Worm (Caenorhabditis elegans) whole organism, young adult: Measurements from ENCODE around the gene Y113G7B.15.

Source experiments
- B0336.3 ChIP-seq: fragments of 200-800 bp; sonication (Bioruptor generic); IDR thresholded peaks from 2 replicates; pipeline ENCODE4 v1.3.6; 2022; ENCODE audit warnings: missing genetic modification characterization, missing compliant biosample characterization
- F23B12.7 ChIP-seq: sonication (generic microtip); optimal IDR thresholded peaks from 2 replicates; lab custom pipeline; 2017; ENCODE audit warnings: missing genetic modification characterization, mild to moderate bottlenecking, missing compliant biosample characterization, antibody characterized with exemption, moderate library complexity; ENCODE audit not compliant: insufficient read depth
- F49E8.2 ChIP-seq: sonication (generic microtip); optimal IDR thresholded peaks from 3 replicates; lab custom pipeline; 2017; ENCODE audit warnings: missing genetic modification characterization, mild to moderate bottlenecking, missing compliant biosample characterization, antibody characterized with exemption, moderate library complexity; ENCODE audit not compliant: insufficient read depth
- K11D2.4 ChIP-seq: fragments of 200-800 bp; sonication (Bioruptor generic); IDR thresholded peaks from 2 replicates; pipeline ENCODE4 v1.3.6; 2022; ENCODE audit warnings: missing genetic modification reagents, missing genetic modification characterization, missing compliant biosample characterization
- K12H6.12 ChIP-seq: fragments of 200-800 bp; sonication (Bioruptor generic); optimal IDR thresholded peaks from 2 replicates; lab custom pipeline; 2018; ENCODE audit warnings: mild to moderate bottlenecking, missing genetic modification characterization, missing compliant biosample characterization
- Y95B8A.8 ChIP-seq: fragments of 200-800 bp; sonication (Bioruptor generic); IDR thresholded peaks from 2 replicates; pipeline ENCODE4 v1.3.6; 2022; ENCODE audit warnings: missing genetic modification reagents, missing genetic modification characterization, missing compliant biosample characterization
- akir-1 ChIP-seq: fragments of 200-800 bp; sonication (Bioruptor generic); optimal IDR thresholded peaks from 2 replicates; lab custom pipeline; 2018; ENCODE audit warnings: mild to moderate bottlenecking, missing genetic modification characterization, moderate library complexity, missing compliant biosample characterization
- attf-5 ChIP-seq: fragments of 200-800 bp; sonication (Bioruptor generic); optimal IDR thresholded peaks from 2 replicates; lab custom pipeline; 2018; ENCODE audit warnings: mild to moderate bottlenecking, missing genetic modification characterization, missing compliant biosample characterization
- cebp-1 ChIP-seq, 2 experiments: fragments of 200-800 bp in 1 of 2; sonication (Bioruptor generic) in 1 of 2; sonication (generic microtip) in 1 of 2; IDR thresholded peaks in 1 of 2; optimal IDR thresholded peaks in 1 of 2; 2 replicates each; pipeline versions ENCODE4 v1.3.6 to Lab custom; 2017 to 2022; ENCODE audit warnings: missing compliant biosample characterization in 2 of 2, missing genetic modification characterization in 2 of 2, mild to moderate bottlenecking in 1 of 2, missing genetic modification reagents in 1 of 2, moderate library complexity in 1 of 2
- cebp-2 ChIP-seq: fragments of 200-800 bp; sonication (Bioruptor generic); IDR thresholded peaks from 2 replicates; pipeline ENCODE4 v1.3.6; 2022; ENCODE audit warnings: missing genetic modification characterization, missing compliant biosample characterization
- ceh-100 ChIP-seq: fragments of 200-800 bp; sonication (Bioruptor generic); IDR thresholded peaks from 2 replicates; pipeline ENCODE4 v1.3.6; 2022; ENCODE audit warnings: missing genetic modification reagents, missing genetic modification characterization, missing compliant biosample characterization
- ceh-27 ChIP-seq: fragments of 200-800 bp; sonication (Bioruptor generic); optimal IDR thresholded peaks from 2 replicates; lab custom pipeline; 2018; ENCODE audit warnings: mild to moderate bottlenecking, missing genetic modification characterization, moderate library complexity, missing compliant biosample characterization
- ceh-40 ChIP-seq: fragments of 200-800 bp; sonication (Bioruptor generic); IDR thresholded peaks from 2 replicates; pipeline ENCODE4 v1.3.6; 2022; ENCODE audit warnings: missing genetic modification characterization, missing compliant biosample characterization
- chd-7 ChIP-seq: sonication (generic microtip); optimal IDR thresholded peaks from 2 replicates; lab custom pipeline; 2016; ENCODE audit warnings: mild to moderate bottlenecking, missing genetic modification characterization, moderate library complexity, missing compliant biosample characterization
- dpff-1 ChIP-seq: sonication (generic microtip); optimal IDR thresholded peaks from 2 replicates; lab custom pipeline; 2017; ENCODE audit warnings: mild to moderate bottlenecking, missing genetic modification characterization, missing compliant biosample characterization
- gei-17 ChIP-seq: fragments of 200-800 bp; sonication (Bioruptor generic); optimal IDR thresholded peaks from 2 replicates; lab custom pipeline; 2018; ENCODE audit warnings: mild to moderate bottlenecking, missing genetic modification characterization, missing compliant biosample characterization
- hrde-1 ChIP-seq: sonication (generic microtip); optimal IDR thresholded peaks from 2 replicates; lab custom pipeline; 2016; ENCODE audit warnings: missing genetic modification characterization, mild to moderate bottlenecking, missing compliant biosample characterization, moderate library complexity, missing genotype, missing genetic modification reagents, borderline replicate concordance
- lag-1 ChIP-seq: fragments of 200-800 bp; sonication (Bioruptor generic); IDR thresholded peaks from 2 replicates; pipeline ENCODE4 v1.3.6; 2022; ENCODE audit warnings: missing genetic modification reagents, missing genetic modification characterization, missing compliant biosample characterization
- let-526 ChIP-seq: fragments of 200-800 bp; sonication (Bioruptor generic); IDR thresholded peaks from 2 replicates; pipeline ENCODE4 v1.3.6; 2022; ENCODE audit warnings: missing genetic modification reagents, missing genetic modification characterization, missing compliant biosample characterization
- let-607 ChIP-seq, 2 experiments: fragments of 200-800 bp in 1 of 2; sonication (Bioruptor generic) in 1 of 2; sonication (generic microtip) in 1 of 2; optimal IDR thresholded peaks; 2 replicates each; lab custom pipeline; 2016 to 2018; ENCODE audit warnings: mild to moderate bottlenecking in 2 of 2, missing compliant biosample characterization in 2 of 2, missing genetic modification characterization in 2 of 2, moderate library complexity in 2 of 2, missing genotype in 1 of 2
- lin-40 ChIP-seq: sonication (generic microtip); optimal IDR thresholded peaks from 2 replicates; lab custom pipeline; 2016; ENCODE audit warnings: missing genetic modification characterization, mild to moderate bottlenecking, missing compliant biosample characterization, missing genotype, missing genetic modification reagents
- lin-54 ChIP-seq: fragments of 200-800 bp; sonication (Bioruptor generic); optimal IDR thresholded peaks from 2 replicates; lab custom pipeline; 2018; ENCODE audit warnings: mild to moderate bottlenecking, missing genetic modification characterization, missing compliant biosample characterization
- lsl-1 ChIP-seq: fragments of 200-800 bp; sonication (Bioruptor generic); optimal IDR thresholded peaks from 2 replicates; lab custom pipeline; 2018; ENCODE audit warnings: mild to moderate bottlenecking, missing genetic modification characterization, moderate library complexity, missing compliant biosample characterization
- lsy-27 ChIP-seq: sonication (generic microtip); optimal IDR thresholded peaks from 2 replicates; lab custom pipeline; 2017; ENCODE audit warnings: missing genetic modification characterization, mild to moderate bottlenecking, missing compliant biosample characterization, antibody characterized with exemption, missing genotype, borderline replicate concordance; ENCODE audit not compliant: insufficient read depth
- madf-10 ChIP-seq: sonication (generic microtip); optimal IDR thresholded peaks from 2 replicates; lab custom pipeline; 2016; ENCODE audit warnings: mild to moderate bottlenecking, missing genetic modification characterization, missing compliant biosample characterization
- mel-28 ChIP-seq: sonication (generic microtip); optimal IDR thresholded peaks from 2 replicates; lab custom pipeline; 2016; ENCODE audit warnings: borderline replicate concordance, mild to moderate bottlenecking, missing genetic modification characterization, missing compliant biosample characterization
- nfya-1 ChIP-seq: sonication (generic microtip); optimal IDR thresholded peaks from 2 replicates; lab custom pipeline; 2017; ENCODE audit warnings: antibody characterized with exemption, missing compliant biosample characterization, missing genetic modification characterization, borderline replicate concordance; ENCODE audit not compliant: insufficient read depth
- nhr-120 ChIP-seq: fragments of 200-800 bp; sonication (Bioruptor generic); IDR thresholded peaks from 2 replicates; pipeline ENCODE4 v1.3.6; 2022; ENCODE audit warnings: missing genetic modification characterization, missing compliant biosample characterization
- nhr-179 ChIP-seq: sonication (generic microtip); optimal IDR thresholded peaks from 2 replicates; lab custom pipeline; 2016; ENCODE audit warnings: mild to moderate bottlenecking, missing genetic modification characterization, missing compliant biosample characterization
- nhr-80 ChIP-seq: sonication (generic microtip); optimal IDR thresholded peaks from 2 replicates; lab custom pipeline; 2016; ENCODE audit warnings: missing genetic modification characterization, missing compliant biosample characterization
- pha-4 ChIP-seq: fragments of 150-350 bp; sonication (generic microtip); optimal IDR thresholded peaks from 2 replicates; lab custom pipeline; 2014; ENCODE audit warnings: missing biosample characterization, missing genetic modification reagents, missing genetic modification characterization
- rcor-1 ChIP-seq: fragments of 200-800 bp; sonication (Bioruptor generic); IDR thresholded peaks from 2 replicates; pipeline ENCODE4 v1.3.6; 2022; ENCODE audit warnings: missing genetic modification reagents, missing genetic modification characterization, missing compliant biosample characterization
- rec-8 ChIP-seq, 2 experiments: sonication (generic microtip); optimal IDR thresholded peaks; 2 replicates each; lab custom pipeline; 2016; ENCODE audit warnings: mild to moderate bottlenecking in 2 of 2, missing genetic modification characterization in 2 of 2, missing genetic modification reagents in 2 of 2, missing genotype in 2 of 2, missing biosample characterization in 1 of 2, missing compliant biosample characterization in 1 of 2, moderate library complexity in 1 of 2
- snpc-1.1 ChIP-seq: sonication (generic microtip); optimal IDR thresholded peaks from 2 replicates; lab custom pipeline; 2017; ENCODE audit warnings: missing genetic modification characterization, mild to moderate bottlenecking, missing compliant biosample characterization, antibody characterized with exemption, moderate library complexity, missing genotype, missing genetic modification reagents; ENCODE audit not compliant: insufficient read depth
- snpc-4 ChIP-seq, 5 experiments: fragments of 150-350 bp in 1 of 5; sonication (generic microtip) in 4 of 5; optimal IDR thresholded peaks; 2 replicates each; lab custom pipeline; 2014 to 2018; ENCODE audit warnings: missing genetic modification characterization in 5 of 5, missing biosample characterization in 3 of 5, antibody characterized with exemption in 2 of 5, mild to moderate bottlenecking in 2 of 5, missing compliant biosample characterization in 2 of 5, missing genotype in 2 of 5, moderate library complexity in 2 of 5, missing genetic modification reagents in 1 of 5
- tbp1 ChIP-seq: fragments of 200-800 bp; sonication (Bioruptor generic); optimal IDR thresholded peaks from 2 replicates; lab custom pipeline; 2018; ENCODE audit warnings: mild to moderate bottlenecking, missing genetic modification characterization, missing compliant biosample characterization
- tlf-1 ChIP-seq: fragments of 200-800 bp; sonication (Bioruptor generic); optimal IDR thresholded peaks from 2 replicates; lab custom pipeline; 2018; ENCODE audit warnings: mild to moderate bottlenecking, missing genetic modification characterization, missing compliant biosample characterization
- unc-62 ChIP-seq: fragments of 150-350 bp; optimal IDR thresholded peaks from 2 replicates; lab custom pipeline; 2014; ENCODE audit warnings: missing biosample characterization, missing genetic modification reagents, missing genetic modification characterization
- xnd-1 ChIP-seq: sonication (generic microtip); optimal IDR thresholded peaks from 2 replicates; lab custom pipeline; 2016; ENCODE audit warnings: missing genotype, missing genetic modification reagents, missing genetic modification characterization, missing compliant biosample characterization
- zfh-2 ChIP-seq: fragments of 200-800 bp; sonication (Bioruptor generic); conservative IDR thresholded peaks from 2 replicates; pipeline ENCODE4 v1.3.6; 2022; ENCODE audit warnings: missing genetic modification reagents, missing genetic modification characterization, missing compliant biosample characterization
- ztf-22 ChIP-seq: fragments of 200-800 bp; sonication (Bioruptor generic); optimal IDR thresholded peaks from 2 replicates; lab custom pipeline; 2018; ENCODE audit warnings: mild to moderate bottlenecking, missing genetic modification characterization, moderate library complexity, missing compliant biosample characterization
- ztf-25 ChIP-seq: fragments of 200-800 bp; sonication (Bioruptor generic); IDR thresholded peaks from 2 replicates; pipeline ENCODE4 v1.3.6; 2022; ENCODE audit warnings: missing genetic modification reagents, missing genetic modification characterization, missing compliant biosample characterization
- ztf-3 ChIP-seq: fragments of 200-800 bp; sonication (Bioruptor generic); optimal IDR thresholded peaks from 2 replicates; lab custom pipeline; 2018; ENCODE audit warnings: mild to moderate bottlenecking, missing genetic modification characterization, missing compliant biosample characterization

Y113G7B.15 gene

DNA sequence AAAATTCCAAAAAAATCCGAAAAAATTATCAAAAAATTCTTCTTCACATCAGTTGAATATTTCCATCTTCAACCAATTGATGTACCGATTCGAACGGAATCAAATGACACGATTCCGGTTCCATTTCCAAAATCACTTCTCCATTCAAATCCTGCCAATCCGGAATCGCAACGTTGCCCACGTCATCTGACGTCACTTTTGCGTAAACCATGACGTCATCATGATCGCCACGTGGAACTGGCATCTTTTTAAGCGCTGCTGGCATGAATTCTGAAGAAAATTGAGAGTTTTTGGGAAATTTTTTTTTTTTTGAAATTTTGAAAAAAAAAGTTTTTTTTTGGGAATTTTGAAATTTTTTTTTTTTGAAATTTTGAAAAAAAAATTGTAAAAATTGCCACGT lies 1.6 kb upstream of the Y113G7B.15 start:
- TF ChIP-seq ztf-22 (GFP tag; lab: Kevin White, UChicago), result no peak
- no peak for TF ChIP-seq ceh-27 (GFP tag; lab: Kevin White, UChicago)
- TF ChIP-seq B0336.3 (GFP tag; lab: Robert Waterston, UW), result no peak
- TF ChIP-seq ceh-100, result no peak
- no peak for TF ChIP-seq unc-62 (GFP tag; lab: Kevin White, UChicago)
- no peak for TF ChIP-seq rec-8 (tag; optimal IDR thresholded peaks at IDR 0.05; lab: Kevin White, UChicago)
- TF ChIP-seq nhr-80 (tag; lab: Kevin White, UChicago), result no peak
- no peak for TF ChIP-seq mel-28

DNA sequence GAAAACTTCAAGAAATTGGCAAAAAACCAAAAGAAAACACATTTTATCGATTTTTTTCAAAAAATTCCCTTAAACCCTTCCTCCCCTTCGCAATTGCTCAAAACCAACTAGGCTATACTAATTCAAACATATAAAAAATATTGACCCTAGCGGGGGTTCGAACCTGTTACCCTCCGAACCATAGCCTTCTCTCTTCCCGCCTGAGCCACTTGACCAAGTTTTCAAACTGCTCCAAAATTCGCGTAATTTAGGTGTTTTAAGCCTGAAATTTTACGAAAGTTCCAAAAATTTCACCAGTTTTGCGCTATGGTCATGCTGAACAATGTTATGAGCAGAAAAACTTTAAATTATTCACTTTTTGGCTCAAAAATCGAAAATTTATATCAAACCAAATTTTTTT lies 796 bp upstream of the Y113G7B.15 start:
- TF ChIP-seq nhr-120 (0 out of 2 replicates have a peak, but pooled peaks have one; percentile 14), cebp-2 (no peak), F49E8.2 (tag; lab: Kevin White, UChicago) (no peak), nhr-80 (tag; lab: Kevin White, UChicago) (no peak), hrde-1 (tag; lab: Kevin White, UChicago) (no peak), xnd-1 (tag; lab: Kevin White, UChicago) (no peak), chd-7 (peak; percentile 57), pha-4 (tag; lab: Kevin White, UChicago) (no peak), cebp-1 (GFP tag; IDR thresholded peaks at IDR 0.05; lab: Robert Waterston, UW) (no peak), cebp-1 (tag; optimal IDR thresholded peaks at IDR 0.05; lab: Kevin White, UChicago) (peak; percentile 21), lin-54 (GFP tag; lab: Kevin White, UChicago) (no peak), rec-8 (tag; optimal IDR thresholded peaks at IDR 0.05; lab: Kevin White, UChicago) (no peak), Y95B8A.8 (GFP tag; lab: Robert Waterston, UW) (no peak), K12H6.12 (tag; lab: Kevin White, UChicago) (no peak), madf-10 (tag; lab: Kevin White, UChicago) (no peak), akir-1 (no peak), tbp1 (GFP tag; lab: Kevin White, UChicago) (peak; percentile 65), gei-17 (no peak), ztf-3 (GFP tag; lab: Kevin White, UChicago) (no peak), K11D2.4 (no peak), lin-40 (no peak), let-607 (tag; optimal IDR thresholded peaks at IDR 0.05; lab: Kevin White, UChicago) (no peak), ceh-40 (GFP tag; lab: Robert Waterston, UW) (no peak), lag-1 (no peak), snpc-1.1 (tag; lab: Kevin White, UChicago) (no peak), mel-28 (no peak), attf-5 (GFP tag; lab: Kevin White, UChicago) (peak; percentile 7), nfya-1 (no peak), dpff-1 (tag; lab: Kevin White, UChicago) (no peak), snpc-4 (GFP tag; optimal IDR thresholded peaks at IDR 0.05; lab: Kevin White, UChicago) (no peak), snpc-4 (tag; optimal IDR thresholded peaks at IDR 0.05; lab: Kevin White, UChicago) (no peak), lsy-27 (tag; lab: Kevin White, UChicago) (no peak), B0336.3 (GFP tag; lab: Robert Waterston, UW) (peak; percentile 44; the same call in 1 of the 2 replicates), let-526 (GFP tag; lab: Robert Waterston, UW) (no peak), tlf-1 (no peak), nhr-179 (no peak), ztf-25 (0 out of 2 replicates have a peak, but pooled peaks have one; percentile 5), rcor-1 (GFP tag; lab: Robert Waterston, UW) (no peak), F23B12.7 (tag; lab: Kevin White, UChicago) (no peak), lsl-1 (GFP tag; lab: Kevin White, UChicago) (no peak), zfh-2 (GFP tag; lab: Robert Waterston, UW) (no peak)
